Worm (Caenorhabditis elegans): ENCODE measurements around the gene fbxb-92.
A peak's percentile ranks its signal among the peaks of the same experiment; 100 is the strongest.

fbxb-92 gene

DNA sequence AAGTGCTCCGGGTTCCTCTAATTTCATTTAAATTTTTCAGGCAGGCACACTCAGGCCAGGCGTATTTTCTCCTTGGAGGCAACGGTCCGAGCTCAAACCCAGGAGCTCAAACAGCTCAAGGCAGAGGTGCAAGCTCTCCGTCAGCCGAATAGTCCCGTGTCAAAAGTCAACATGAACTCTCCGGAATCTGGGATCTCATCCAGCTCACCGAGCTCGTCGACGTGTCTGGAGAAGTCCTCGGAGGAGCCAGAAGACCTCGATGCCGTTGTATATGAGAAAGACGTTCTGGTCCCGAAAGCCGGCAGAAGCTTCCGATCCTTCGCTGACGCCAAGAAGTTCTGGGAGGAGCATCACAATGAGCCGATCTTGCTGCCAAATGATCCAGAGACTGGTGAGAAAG lies 38.5 kb upstream of the fbxb-92 start:
- TF ChIP-seq set-16 (GFP tag; IDR thresholded peaks at IDR 0.05) (peak; percentile 78), ceh-44 (GFP tag; IDR thresholded peaks at IDR 0.05) (no peak), nhr-11 (tag; optimal IDR thresholded peaks at IDR 0.05) (no peak), mdl-1 (tag; optimal IDR thresholded peaks at IDR 0.05) (no peak), lin-38 (GFP tag; IDR thresholded peaks at IDR 0.05) (no peak)

DNA sequence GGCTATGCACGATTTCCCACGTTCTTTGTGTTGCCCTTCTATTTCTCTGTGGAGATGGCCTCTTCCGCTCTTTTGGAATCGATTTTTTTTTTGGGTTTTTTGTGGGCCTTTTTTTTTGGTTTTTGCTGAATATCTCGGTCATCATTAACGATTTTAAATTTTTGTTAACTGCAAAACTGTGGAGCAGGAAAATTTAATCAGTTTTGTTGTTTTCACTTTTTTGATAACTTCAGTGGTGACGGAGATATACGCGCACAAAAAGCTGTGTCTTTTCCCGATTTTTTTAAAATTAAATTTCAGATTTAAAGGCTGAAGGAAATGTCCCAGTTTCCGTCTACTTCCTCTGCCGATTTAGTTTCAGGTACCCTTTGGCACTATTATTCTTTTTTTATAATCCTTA lies 38.0 kb upstream of the fbxb-92 start, which contains the start of gene T24E12.1:
TSS of gene T24E12.1 (plus strand) at position 301 of the 400 bp plus-strand sequence.
- no peak for TF ChIP-seq R02D3.7 (tag; optimal IDR thresholded peaks at IDR 0.05)
- TF ChIP-seq ceh-62 (tag; optimal IDR thresholded peaks at IDR 0.05) = no peak
- no peak for TF ChIP-seq lsy-2 (tag; optimal IDR thresholded peaks at IDR 0.05)
- no peak for TF ChIP-seq nhr-10 (tag; optimal IDR thresholded peaks at IDR 0.05)
- no peak for TF ChIP-seq lin-29 (GFP tag; IDR thresholded peaks at IDR 0.05)
- no peak for TF ChIP-seq dmd-9 (GFP tag; IDR thresholded peaks at IDR 0.05)
- TF ChIP-seq ama-1 (optimal IDR thresholded peaks at IDR 0.05) = no peak
- no peak for TF ChIP-seq ctbp-1 (GFP tag; IDR thresholded peaks at IDR 0.05)
- TF ChIP-seq dmd-8 (GFP tag; IDR thresholded peaks at IDR 0.05) = no peak
- TF ChIP-seq daf-16 (GFP tag; optimal IDR thresholded peaks at IDR 0.05) = no peak
- TF ChIP-seq daf-16 (tag; optimal IDR thresholded peaks at IDR 0.05) = no peak
- no peak for TF ChIP-seq hlh-30 (tag; optimal IDR thresholded peaks at IDR 0.05; ENCODE audit: insufficient read depth)
- no peak for TF ChIP-seq Y5F2A.4 (GFP tag; optimal IDR thresholded peaks at IDR 0.05)
- TF ChIP-seq ZK546.5 (tag; optimal IDR thresholded peaks at IDR 0.05) = no peak
- no peak for TF ChIP-seq skn-1 (tag; optimal IDR thresholded peaks at IDR 0.05)
- TF ChIP-seq spr-3 (GFP tag; optimal IDR thresholded peaks at IDR 0.05) = no peak
- TF ChIP-seq F26F4.8 (GFP tag; conservative IDR thresholded peaks at IDR 0.05) = no peak
- no peak for TF ChIP-seq attf-4 (tag; optimal IDR thresholded peaks at IDR 0.05)
- TF ChIP-seq ceh-20 (GFP tag; IDR thresholded peaks at IDR 0.05) = no peak
- TF ChIP-seq aly-2 (tag; optimal IDR thresholded peaks at IDR 0.05) = no peak

DNA sequence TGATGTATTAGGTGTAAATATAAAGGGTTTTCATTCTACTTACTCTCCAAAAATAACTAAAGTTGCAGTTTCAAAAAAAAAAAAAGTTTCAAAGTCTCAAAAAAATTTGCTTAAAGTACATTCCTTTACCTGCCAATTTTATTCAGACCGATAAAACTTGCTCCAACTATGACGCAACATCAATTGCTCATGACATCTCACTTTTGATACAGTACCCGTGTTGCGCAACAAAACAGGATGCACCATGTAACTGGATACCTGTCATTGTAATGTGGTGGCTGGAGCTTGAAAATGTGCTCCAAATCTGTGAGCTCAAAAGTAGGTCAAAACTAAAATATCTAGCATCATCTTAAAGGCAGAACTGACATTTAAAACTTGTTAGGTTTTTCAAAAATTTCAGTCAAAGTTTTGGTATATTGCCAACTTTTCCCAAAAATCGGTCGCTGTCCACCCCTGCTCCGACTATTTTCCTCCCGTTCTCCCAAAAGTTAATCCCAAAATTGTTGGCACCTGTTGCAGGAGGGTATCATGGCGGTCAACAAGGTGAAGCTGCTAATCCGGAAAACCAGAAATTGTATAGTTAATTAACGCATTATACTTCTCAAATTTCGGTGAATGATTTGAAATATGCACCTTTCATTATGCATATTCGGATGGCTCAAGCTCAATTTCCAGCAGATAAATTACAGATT lies 35.1 kb upstream of the fbxb-92 start, which contains the start of gene T24E12.2:
TSS of gene T24E12.2 (plus strand) at position 642 of the 692 bp plus-strand sequence.
- TF ChIP-seq lin-15B (tag; optimal IDR thresholded peaks at IDR 0.05) (no peak), skn-1 (tag; optimal IDR thresholded peaks at IDR 0.05) (no peak), Y48G9A.11 (GFP tag; IDR thresholded peaks at IDR 0.05) (no peak), lsy-2 (tag; optimal IDR thresholded peaks at IDR 0.05) (no peak)

DNA sequence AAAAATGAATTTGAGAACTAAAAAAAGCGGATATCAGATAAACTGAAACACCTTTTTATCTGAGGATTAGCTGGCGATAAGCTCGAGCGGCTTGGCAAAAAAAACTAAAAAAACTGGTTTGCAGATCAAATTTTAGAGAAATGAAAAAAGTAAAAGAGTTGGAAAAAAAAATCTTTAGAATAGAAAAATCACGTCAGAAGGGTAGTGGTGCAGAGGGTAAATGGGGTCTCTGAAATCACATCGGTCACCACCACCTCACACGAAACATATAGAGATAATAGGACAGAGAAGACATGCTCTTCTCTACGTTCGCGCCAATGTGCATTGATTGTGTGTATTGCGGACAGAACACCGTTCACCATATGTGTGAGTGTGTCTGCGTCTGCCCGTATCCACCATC lies 33.9 kb upstream of the fbxb-92 start:
- peak; percentile 74 for TF ChIP-seq aha-1 (tag)
- TF ChIP-seq zfp-2 (tag; optimal IDR thresholded peaks at IDR 0.05) = no peak
- no peak for TF ChIP-seq aly-2 (tag; optimal IDR thresholded peaks at IDR 0.05)

DNA sequence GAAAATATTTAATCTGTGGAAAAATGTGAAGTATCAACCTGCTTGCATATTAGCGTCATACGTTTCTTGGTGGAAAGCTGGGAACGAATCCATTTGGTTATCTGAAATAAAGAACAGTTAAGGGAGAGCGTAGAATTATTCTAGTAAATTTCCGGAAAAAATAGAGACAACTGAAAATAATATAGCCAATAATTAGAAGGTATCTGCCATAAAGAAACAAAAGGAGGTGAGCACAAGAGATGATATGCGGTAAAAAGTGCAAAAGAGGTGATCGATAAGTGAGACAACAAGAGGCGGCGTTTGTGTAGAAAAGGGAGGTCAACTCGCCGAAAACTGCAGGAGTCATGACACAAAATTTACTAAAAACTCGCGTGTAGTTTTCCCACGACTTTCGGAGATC lies 32.2 kb upstream of the fbxb-92 start, which contains the start of gene T24E12.11:
TSS of gene T24E12.11 (minus strand) at position 101 of the 400 bp plus-strand sequence.
- no peak for TF ChIP-seq ceh-62 (tag; optimal IDR thresholded peaks at IDR 0.05)
- no peak for TF ChIP-seq D1046.2 (GFP tag; IDR thresholded peaks at IDR 0.05)
- no peak for TF ChIP-seq unc-39 (tag; optimal IDR thresholded peaks at IDR 0.05)
- no peak for TF ChIP-seq hlh-11 (tag; optimal IDR thresholded peaks at IDR 0.05)
- TF ChIP-seq lin-1 (GFP tag; IDR thresholded peaks at IDR 0.05) = no peak
- no peak for TF ChIP-seq daf-19 (GFP tag; conservative IDR thresholded peaks at IDR 0.05)
- no peak for TF ChIP-seq dmd-6 (GFP tag; IDR thresholded peaks at IDR 0.05)
- no peak for TF ChIP-seq madf-5 (GFP tag; IDR thresholded peaks at IDR 0.05)
- no peak for TF ChIP-seq ZK546.5 (tag; optimal IDR thresholded peaks at IDR 0.05)
- TF ChIP-seq mxl-2 (GFP tag; conservative IDR thresholded peaks at IDR 0.05) = no peak
- TF ChIP-seq ces-1 (GFP tag; optimal IDR thresholded peaks at IDR 0.05) = no peak
- no peak for TF ChIP-seq unc-62 (GFP tag; optimal IDR thresholded peaks at IDR 0.05 in 1 of 2)
- no peak for TF ChIP-seq unc-62 (tag; optimal IDR thresholded peaks at IDR 0.05)
